Fruit fly (Drosophila melanogaster): ENCODE measurements around the gene eff.

dm6 chr3R:14733425-14733824 lies 7.7 kb downstream of the eff start:
- no peak for TF ChIP-seq CG8478 (optimal IDR thresholded peaks at IDR 0.05)
- no peak for TF ChIP-seq CTCF (optimal IDR thresholded peaks at IDR 0.05)
